Worm (Caenorhabditis elegans) whole organism, L1 larva: Measurements from ENCODE around the gene gem-1.

Experiments used
- C04F5.9 ChIP-seq: sonication (generic microtip); optimal IDR thresholded peaks from 2 replicates; lab custom pipeline; 2016; ENCODE audit warnings: missing genetic modification characterization, missing compliant biosample characterization
- C34B4.2 ChIP-seq: sonication (generic microtip); optimal IDR thresholded peaks from 2 replicates; lab custom pipeline; 2017; ENCODE audit warnings: mild to moderate bottlenecking, missing genetic modification characterization, missing compliant biosample characterization
- F16B12.6 ChIP-seq: fragments of 150-350 bp; optimal IDR thresholded peaks from 2 replicates; lab custom pipeline; 2014; ENCODE audit warnings: missing biosample characterization, missing genetic modification characterization
- Y116A8C.19 ChIP-seq: sonication (generic microtip); optimal IDR thresholded peaks from 2 replicates; lab custom pipeline; 2016; ENCODE audit warnings: missing compliant biosample characterization, missing genetic modification characterization, borderline replicate concordance
- aha-1 ChIP-seq: fragments of 150-350 bp; optimal IDR thresholded peaks from 2 replicates; lab custom pipeline; 2014; ENCODE audit warnings: missing biosample characterization, missing genetic modification characterization
- alr-1 ChIP-seq: fragments of 200-800 bp; sonication (Bioruptor generic); optimal IDR thresholded peaks from 2 replicates; lab custom pipeline; 2018; ENCODE audit warnings: borderline replicate concordance, mild to moderate bottlenecking, missing genetic modification characterization, missing compliant biosample characterization
- aly-2 ChIP-seq: fragments of 150-350 bp; optimal IDR thresholded peaks from 2 replicates; lab custom pipeline; 2014; ENCODE audit warnings: missing biosample characterization, missing genetic modification characterization
- ceh-63 ChIP-seq: fragments of 200-800 bp; sonication (Bioruptor generic); optimal IDR thresholded peaks from 2 replicates; lab custom pipeline; 2018; ENCODE audit warnings: mild to moderate bottlenecking, missing genetic modification characterization, missing compliant biosample characterization
- ceh-88 ChIP-seq: fragments of 200-800 bp; sonication (Bioruptor generic); IDR thresholded peaks from 2 replicates; pipeline ENCODE4 v1.3.6; 2022; ENCODE audit warnings: missing genetic modification characterization, missing compliant biosample characterization
- ces-1 ChIP-seq: fragments of 150-350 bp; optimal IDR thresholded peaks from 2 replicates; lab custom pipeline; 2014; ENCODE audit warnings: missing biosample characterization, missing genetic modification reagents, missing genetic modification characterization
- dpl-1 ChIP-seq, 3 experiments: fragments of 150-350 bp in 2 of 3; sonication (generic microtip) in 1 of 3; optimal IDR thresholded peaks; 2 replicates each; lab custom pipeline; 2014 to 2017; ENCODE audit warnings: missing biosample characterization in 3 of 3, missing genetic modification characterization in 3 of 3, missing genetic modification reagents in 3 of 3
- dsc-1 ChIP-seq: sonication (generic microtip); optimal IDR thresholded peaks from 2 replicates; lab custom pipeline; 2016; ENCODE audit warnings: mild to moderate bottlenecking, missing genetic modification characterization, missing compliant biosample characterization
- egl-13 ChIP-seq: sonication (generic microtip); optimal IDR thresholded peaks from 2 replicates; lab custom pipeline; 2016; ENCODE audit warnings: missing genotype, missing genetic modification reagents, missing genetic modification characterization, missing compliant biosample characterization
- egl-27 ChIP-seq, 2 experiments: fragments of 150-350 bp in 1 of 2; sonication (generic microtip); optimal IDR thresholded peaks; 3 replicates each; lab custom pipeline; 2017 to 2018; ENCODE audit warnings: missing biosample characterization in 2 of 2, missing genetic modification characterization in 2 of 2, missing genetic modification reagents in 2 of 2
- elt-2 ChIP-seq: sonication (generic microtip); optimal IDR thresholded peaks from 2 replicates; lab custom pipeline; 2016; ENCODE audit warnings: missing genetic modification characterization, mild to moderate bottlenecking, inconsistent platforms, missing compliant biosample characterization, missing genetic modification reagents
- elt-3 ChIP-seq, 6 experiments: fragments of 150-350 bp in 1 of 6; sonication (generic microtip); optimal IDR thresholded peaks; 2 replicates each; lab custom pipeline; 2017 to 2018; ENCODE audit warnings: missing biosample characterization in 6 of 6, missing genetic modification characterization in 6 of 6, inconsistent platforms in 1 of 6
- fkh-10 ChIP-seq: sonication (generic microtip); optimal IDR thresholded peaks from 2 replicates; lab custom pipeline; 2017; ENCODE audit warnings: missing biosample characterization, missing genetic modification reagents, missing genetic modification characterization
- fkh-4 ChIP-seq: sonication (generic microtip); optimal IDR thresholded peaks from 2 replicates; lab custom pipeline; 2016; ENCODE audit warnings: missing compliant biosample characterization, missing genetic modification characterization, borderline replicate concordance
- fos-1 ChIP-seq: fragments of 150-350 bp; optimal IDR thresholded peaks from 2 replicates; lab custom pipeline; 2014; ENCODE audit warnings: missing biosample characterization, missing genetic modification characterization
- hlh-17 ChIP-seq: fragments of 200-800 bp; sonication (Bioruptor generic); optimal IDR thresholded peaks from 2 replicates; lab custom pipeline; 2018; ENCODE audit warnings: missing genetic modification characterization, mild to moderate bottlenecking, missing compliant biosample characterization, moderate library complexity, borderline replicate concordance
- hlh-4 ChIP-seq: sonication (generic microtip); optimal IDR thresholded peaks from 2 replicates; lab custom pipeline; 2016; ENCODE audit warnings: mild to moderate bottlenecking, missing genetic modification characterization, missing compliant biosample characterization
- hpl-2 ChIP-seq: fragments of 150-350 bp; optimal IDR thresholded peaks from 2 replicates; lab custom pipeline; 2014; ENCODE audit warnings: missing biosample characterization, missing genetic modification reagents, missing genetic modification characterization
- lin-13 ChIP-seq: fragments of 150-350 bp; optimal IDR thresholded peaks from 2 replicates; lab custom pipeline; 2014; ENCODE audit warnings: missing biosample characterization, missing genetic modification reagents, missing genetic modification characterization
- lin-14 ChIP-seq: fragments of 200-800 bp; sonication (Bioruptor generic); optimal IDR thresholded peaks from 2 replicates; lab custom pipeline; 2018; ENCODE audit warnings: mild to moderate bottlenecking, missing genetic modification characterization, moderate library complexity, missing compliant biosample characterization
- lin-35 ChIP-seq, 2 experiments: fragments of 150-350 bp; optimal IDR thresholded peaks; 2 replicates each; lab custom pipeline; 2014; ENCODE audit warnings: missing biosample characterization in 2 of 2, missing genetic modification characterization in 2 of 2, missing genetic modification reagents in 2 of 2
- lsy-2 ChIP-seq, 2 experiments: fragments of 150-350 bp; optimal IDR thresholded peaks; 2 replicates each; lab custom pipeline; 2014; ENCODE audit warnings: missing biosample characterization in 2 of 2, missing genetic modification characterization in 2 of 2
- mep-1 ChIP-seq: fragments of 150-350 bp; optimal IDR thresholded peaks from 2 replicates; lab custom pipeline; 2014; ENCODE audit warnings: missing biosample characterization, missing genetic modification characterization
- nhr-20 ChIP-seq: sonication (generic microtip); optimal IDR thresholded peaks from 2 replicates; lab custom pipeline; 2016; ENCODE audit warnings: mild to moderate bottlenecking, missing genetic modification characterization, missing compliant biosample characterization
- nhr-237 ChIP-seq: fragments of 150-350 bp; optimal IDR thresholded peaks from 2 replicates; lab custom pipeline; 2014; ENCODE audit warnings: missing biosample characterization, missing genetic modification characterization
- nhr-28 ChIP-seq: fragments of 150-350 bp; optimal IDR thresholded peaks from 2 replicates; lab custom pipeline; 2014; ENCODE audit warnings: missing biosample characterization, missing genetic modification characterization
- nhr-47 ChIP-seq: sonication (generic microtip); optimal IDR thresholded peaks from 2 replicates; lab custom pipeline; 2016; ENCODE audit warnings: mild to moderate bottlenecking, missing genetic modification characterization, moderate library complexity, missing compliant biosample characterization
- nhr-76 ChIP-seq: sonication (generic microtip); optimal IDR thresholded peaks from 2 replicates; lab custom pipeline; 2017; ENCODE audit warnings: missing biosample characterization, missing genetic modification characterization
- nhr-77 ChIP-seq: fragments of 150-350 bp; optimal IDR thresholded peaks from 2 replicates; lab custom pipeline; 2014; ENCODE audit warnings: missing biosample characterization, missing genetic modification characterization
- nhr-85 ChIP-seq: sonication (generic microtip); peaks from one replicate; lab custom pipeline; 2016; ENCODE audit warnings: missing genetic modification characterization, inconsistent platforms, missing compliant biosample characterization
- pax-3 ChIP-seq: fragments of 200-800 bp; sonication (Bioruptor generic); optimal IDR thresholded peaks from 2 replicates; lab custom pipeline; 2018; ENCODE audit warnings: mild to moderate bottlenecking, missing genetic modification characterization, moderate library complexity, missing compliant biosample characterization
- snpc-4 ChIP-seq: fragments of 150-350 bp; optimal IDR thresholded peaks from 2 replicates; lab custom pipeline; 2014; ENCODE audit warnings: missing biosample characterization, missing genetic modification characterization
- sox-4 ChIP-seq: sonication (generic microtip); optimal IDR thresholded peaks from 2 replicates; lab custom pipeline; 2016; ENCODE audit warnings: missing genetic modification characterization, missing compliant biosample characterization
- sptf-1 ChIP-seq: fragments of 150-350 bp; optimal IDR thresholded peaks from 2 replicates; lab custom pipeline; 2014; ENCODE audit warnings: missing biosample characterization, missing genetic modification characterization
- sup-37 ChIP-seq: fragments of 200-800 bp; sonication (Bioruptor generic); optimal IDR thresholded peaks from 2 replicates; lab custom pipeline; 2018; ENCODE audit warnings: mild to moderate bottlenecking, missing genetic modification characterization, missing compliant biosample characterization
- unc-130 ChIP-seq: fragments of 150-350 bp; optimal IDR thresholded peaks from 2 replicates; lab custom pipeline; 2017; ENCODE audit warnings: missing biosample characterization, missing genetic modification characterization, inconsistent platforms
- unc-30 ChIP-seq: sonication (generic microtip); optimal IDR thresholded peaks from 2 replicates; lab custom pipeline; 2017; ENCODE audit warnings: missing biosample characterization, missing genetic modification characterization
- unc-62 ChIP-seq: fragments of 150-350 bp; optimal IDR thresholded peaks from 2 replicates; lab custom pipeline; 2014; ENCODE audit warnings: missing biosample characterization, missing genetic modification reagents, missing genetic modification characterization
- unc-86 ChIP-seq: sonication (generic microtip); optimal IDR thresholded peaks from 2 replicates; lab custom pipeline; 2016; ENCODE audit warnings: missing genetic modification characterization, missing compliant biosample characterization
- unc-98 ChIP-seq: fragments of 200-800 bp; sonication (Bioruptor generic); IDR thresholded peaks from 2 replicates; pipeline ENCODE4 v1.3.6; 2022; ENCODE audit warnings: missing genetic modification characterization, missing compliant biosample characterization
- vab-15 ChIP-seq: sonication (generic microtip); optimal IDR thresholded peaks from 2 replicates; lab custom pipeline; 2017; ENCODE audit warnings: missing genotype, mild to moderate bottlenecking, missing genetic modification characterization, missing compliant biosample characterization
- xbp-1 ChIP-seq: sonication (generic microtip); optimal IDR thresholded peaks from 2 replicates; lab custom pipeline; 2016; ENCODE audit warnings: missing genetic modification characterization, missing compliant biosample characterization
- zag-1 ChIP-seq: fragments of 150-350 bp; optimal IDR thresholded peaks from 2 replicates; lab custom pipeline; 2014; ENCODE audit warnings: missing biosample characterization, missing genetic modification characterization
- zip-4 ChIP-seq: fragments of 200-800 bp; sonication (Bioruptor generic); optimal IDR thresholded peaks from 2 replicates; lab custom pipeline; 2018; ENCODE audit warnings: mild to moderate bottlenecking, missing genetic modification characterization, moderate library complexity, missing compliant biosample characterization
- ztf-11 ChIP-seq, 2 experiments: sonication (generic microtip); optimal IDR thresholded peaks; 2 replicates each; lab custom pipeline; 2016 to 2017; ENCODE audit warnings: missing genetic modification characterization in 2 of 2, missing biosample characterization in 1 of 2, missing compliant biosample characterization in 1 of 2

The gem-1 gene

DNA sequence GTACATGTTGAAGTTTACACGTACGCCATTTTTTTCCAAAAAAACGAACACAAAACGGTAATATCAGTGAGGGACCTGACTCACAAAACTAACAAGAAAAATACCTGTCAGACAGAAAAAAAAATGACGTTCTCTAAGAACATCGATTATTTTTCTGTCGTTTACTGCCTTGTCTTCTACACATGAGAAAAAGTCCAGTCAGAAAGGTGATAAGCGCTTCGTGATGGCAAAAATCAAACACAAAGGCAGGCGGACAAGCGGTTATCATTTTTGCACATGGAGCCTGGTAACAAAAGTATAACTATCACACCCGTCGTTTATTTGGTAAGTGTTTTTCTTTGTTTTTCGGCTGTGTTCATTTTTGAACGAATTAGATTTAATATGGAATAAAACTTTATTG lies 43.0 kb downstream of the gem-1 start, which contains the start of gene F46G10.4:
F46G10.4 (plus strand) TSS at position 212 of the 400 bp plus-strand sequence.
- TF ChIP-seq dsc-1 (no peak), elt-2 (tag; lab: Kevin White, UChicago) (peak; percentile 23)

DNA sequence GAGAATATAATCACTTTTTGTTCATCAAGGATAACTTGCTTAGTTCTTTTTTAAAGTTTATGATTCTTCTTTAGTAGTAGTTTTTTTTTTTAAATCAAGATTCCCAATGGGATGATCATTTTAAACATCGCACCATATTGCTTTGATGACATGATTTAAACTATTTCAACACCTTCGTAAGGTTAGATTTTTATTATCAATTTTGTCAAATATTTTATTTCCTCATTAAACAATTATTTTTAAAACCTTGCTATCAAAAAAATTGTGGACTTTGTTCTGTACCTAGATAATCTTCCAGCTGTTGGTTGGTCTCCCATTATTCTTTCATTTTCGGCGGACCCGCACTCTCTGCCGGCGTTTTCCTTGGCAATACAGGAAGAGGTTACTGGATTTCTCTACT lies 45.4 kb downstream of the gem-1 start, which contains the start of gene sir-2.3:
sir-2.3 (plus strand) TSS at position 301 of the 400 bp plus-strand sequence.
- no peak for TF ChIP-seq mep-1 (tag; lab: Kevin White, UChicago)
- no peak for TF ChIP-seq xbp-1 (tag; lab: Kevin White, UChicago)

- no peak for TF ChIP-seq fkh-4 (tag; lab: Kevin White, UChicago)
- no peak for TF ChIP-seq nhr-28 (tag; lab: Kevin White, UChicago)
- TF ChIP-seq hlh-4 (tag; lab: Kevin White, UChicago) = no peak
- no peak for TF ChIP-seq ceh-63 (GFP tag; lab: Kevin White, UChicago)
- TF ChIP-seq unc-86 (tag; lab: Kevin White, UChicago) = no peak
- no peak for TF ChIP-seq Y116A8C.19
- no peak for TF ChIP-seq vab-15 (tag; lab: Kevin White, UChicago)
- TF ChIP-seq sox-4 (tag; lab: Kevin White, UChicago) = no peak
- peak; percentile 19 for TF ChIP-seq nhr-237 (tag; lab: Kevin White, UChicago)
- TF ChIP-seq ceh-88 = no peak
- no peak for TF ChIP-seq ces-1 (GFP tag; lab: Kevin White, UChicago)
- peak; percentile 73 to 89 for TF ChIP-seq lsy-2 (tag; optimal IDR thresholded peaks at IDR 0.05; lab: Kevin White, UChicago)
- no peak for TF ChIP-seq sptf-1 (tag; lab: Kevin White, UChicago)
- TF ChIP-seq ztf-11 (tag; optimal IDR thresholded peaks at IDR 0.05; lab: Kevin White, UChicago) = no peak
- TF ChIP-seq C34B4.2 (tag; lab: Kevin White, UChicago) = no peak
- no peak for TF ChIP-seq C04F5.9 (tag; lab: Kevin White, UChicago)
- no peak for TF ChIP-seq alr-1 (tag; lab: Kevin White, UChicago)
- TF ChIP-seq fos-1 (tag; lab: Kevin White, UChicago) = peak; percentile 94
- TF ChIP-seq sup-37 (GFP tag; lab: Kevin White, UChicago) = no peak
- peak; percentile 65 for TF ChIP-seq nhr-77 (tag; lab: Kevin White, UChicago)
- no peak for TF ChIP-seq pax-3 (tag; lab: Kevin White, UChicago)
- TF ChIP-seq egl-27 (tag; optimal IDR thresholded peaks at IDR 0.05; lab: Kevin White, UChicago) = peak; percentile 52 to 60
- peak in 5 of 6 experiments; percentile 13 to 84 (median 76) for TF ChIP-seq elt-3 (tag; optimal IDR thresholded peaks at IDR 0.05; lab: Kevin White, UChicago)
- TF ChIP-seq nhr-76 (tag; lab: Kevin White, UChicago) = no peak
- no peak for TF ChIP-seq zip-4 (GFP tag; lab: Kevin White, UChicago)
- TF ChIP-seq aha-1 (tag; lab: Kevin White, UChicago) = no peak
- TF ChIP-seq unc-30 = no peak
- TF ChIP-seq nhr-20 = peak; percentile 93
- no peak for TF ChIP-seq aly-2 (tag; lab: Kevin White, UChicago)
- 0 out of 2 replicates have a peak, but pooled peaks have one; percentile 4 for TF ChIP-seq unc-98
- peak; percentile 96 for TF ChIP-seq lin-14 (GFP tag; lab: Kevin White, UChicago)
- no peak for TF ChIP-seq fkh-10 (GFP tag; lab: Kevin White, UChicago)
- peak; percentile 88 for TF ChIP-seq nhr-85 (tag; lab: Kevin White, UChicago)
- peak; percentile 78 for TF ChIP-seq lin-13 (GFP tag; lab: Kevin White, UChicago)
- TF ChIP-seq mep-1 (tag; lab: Kevin White, UChicago) = peak; percentile 92
- no peak for TF ChIP-seq zag-1
- peak; percentile 75 for TF ChIP-seq nhr-47 (tag; lab: Kevin White, UChicago)
- TF ChIP-seq lin-35 (GFP tag; optimal IDR thresholded peaks at IDR 0.05; lab: Kevin White, UChicago) = peak; percentile 65 to 83
- no peak for TF ChIP-seq hpl-2 (GFP tag; lab: Kevin White, UChicago)
- no peak for TF ChIP-seq egl-13 (tag; lab: Kevin White, UChicago)
- TF ChIP-seq hlh-17 (GFP tag; lab: Kevin White, UChicago) = no peak
- no peak for TF ChIP-seq F16B12.6
- peak; percentile 50 to 64 (median 59) for TF ChIP-seq dpl-1 (GFP tag; optimal IDR thresholded peaks at IDR 0.05; lab: Kevin White, UChicago)
- TF ChIP-seq unc-130 (tag; lab: Kevin White, UChicago) = peak; percentile 92
- peak; percentile 64 for TF ChIP-seq unc-62 (GFP tag; lab: Kevin White, UChicago)
- TF ChIP-seq snpc-4 (tag; lab: Kevin White, UChicago) = peak; percentile 53
Observed at ce11 chrX:13328868-13329267, 47.9 kb downstream of the gem-1 start.
